Worm (Caenorhabditis elegans): ENCODE results near the gene twk-48.
"Not testable (repeated sequence)": the region's sequence is repeated elsewhere in the genome, so short reads cannot be mapped to it uniquely, and the experiment has no call there.

The twk-48 gene

DNA sequence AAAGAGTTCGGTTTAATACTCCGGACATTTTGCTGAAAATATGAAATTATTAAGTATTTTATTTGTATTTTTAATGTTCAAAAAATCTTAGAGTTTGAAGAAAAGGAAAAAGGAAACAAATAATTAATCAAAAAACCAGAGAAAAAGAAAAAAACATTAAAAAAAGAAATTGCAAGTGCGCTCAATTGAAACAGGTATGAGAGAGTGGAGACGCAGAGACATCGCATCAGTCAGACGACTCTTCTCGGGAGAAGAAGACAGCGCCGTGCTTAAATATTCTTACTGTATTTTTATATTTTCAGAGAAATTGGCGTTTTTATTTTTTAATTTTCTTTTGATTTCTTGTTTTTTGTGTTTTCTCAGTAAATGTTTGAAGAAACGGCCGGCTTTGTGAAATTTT is 12.4 kb upstream of the twk-48 start, which contains the start of gene mrpl-36:
TSS of gene mrpl-36 (minus strand) at position 34 of the 400 bp plus-strand sequence.
- TF ChIP-seq ztf-7 (tag; optimal IDR thresholded peaks at IDR 0.05) (no peak), lsy-2 (tag; optimal IDR thresholded peaks at IDR 0.05) (peak in 1 of 2 experiments; percentile 74), dve-1 (tag; optimal IDR thresholded peaks at IDR 0.05; ENCODE audit: insufficient read depth) (peak; percentile 33), aly-2 (tag; optimal IDR thresholded peaks at IDR 0.05) (no peak), ces-1 (GFP tag; optimal IDR thresholded peaks at IDR 0.05) (no peak), ceh-82 (tag; optimal IDR thresholded peaks at IDR 0.05) (no peak), lim-7 (GFP tag; IDR thresholded peaks at IDR 0.05) (no peak), ama-1 (optimal IDR thresholded peaks at IDR 0.05) (no peak), hlh-30 (tag; optimal IDR thresholded peaks at IDR 0.05; ENCODE audit: insufficient read depth) (peak; percentile 36), dmd-6 (GFP tag; IDR thresholded peaks at IDR 0.05) (peak; percentile 19; the same call in 1 of the 2 replicates), nhr-41 (GFP tag; IDR thresholded peaks at IDR 0.05) (no peak), lin-38 (GFP tag; IDR thresholded peaks at IDR 0.05) (peak; percentile 86)

DNA sequence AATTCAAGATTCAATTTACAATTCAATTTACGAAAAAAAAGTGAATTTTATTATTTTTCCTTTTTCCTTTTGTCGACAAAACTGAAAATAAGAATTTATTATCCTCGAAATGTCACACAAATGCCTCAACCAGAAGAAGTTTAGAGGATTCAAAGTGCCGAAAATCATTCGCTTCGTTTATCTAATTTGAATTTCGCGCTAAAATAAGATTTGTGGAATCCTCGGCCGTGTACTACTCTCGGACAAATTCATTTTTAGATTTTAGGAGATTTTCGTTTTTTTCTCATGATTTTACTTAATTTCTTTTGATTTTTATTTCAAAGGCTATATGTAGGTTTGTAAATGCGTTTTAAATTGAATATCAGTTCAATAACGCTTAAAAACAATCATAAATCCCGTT is 11.9 kb upstream of the twk-48 start:
- TF ChIP-seq dpl-1 (GFP tag; optimal IDR thresholded peaks at IDR 0.05) (peak; percentile 43), aly-2 (tag; optimal IDR thresholded peaks at IDR 0.05) (no peak), mes-2 (tag; optimal IDR thresholded peaks at IDR 0.05; ENCODE audit: poor library complexity, severe bottlenecking) (peak; percentile 38), mxl-2 (GFP tag; conservative IDR thresholded peaks at IDR 0.05) (no peak), hlh-11 (tag; optimal IDR thresholded peaks at IDR 0.05) (no peak)

DNA sequence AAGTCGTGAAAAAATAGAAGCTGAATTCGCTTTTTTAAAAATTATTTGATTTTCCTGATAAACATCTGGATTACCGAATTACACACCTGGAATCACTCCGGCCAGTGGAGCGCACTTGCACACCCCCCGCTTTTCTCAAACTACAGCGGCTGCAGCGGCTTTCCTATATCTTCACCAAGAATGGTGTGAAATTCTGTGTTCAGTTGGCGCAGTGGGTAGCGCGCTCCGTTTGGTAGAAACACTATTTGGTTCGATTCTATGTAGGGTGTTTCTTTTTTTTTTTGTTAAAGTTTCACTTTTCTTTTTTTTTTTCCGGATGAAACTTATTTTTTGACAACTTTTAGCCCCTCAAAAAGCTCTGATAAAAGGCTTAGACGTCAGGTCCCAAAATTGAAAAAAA is 11.4 kb upstream of the twk-48 start:
- TF ChIP-seq ZK337.2 (GFP tag; IDR thresholded peaks at IDR 0.05) (0 out of 2 replicates have a peak, but pooled peaks have one; percentile 48), F26F4.8 (GFP tag; conservative IDR thresholded peaks at IDR 0.05) (peak; percentile 54; the same call in 1 of the 2 replicates), arid-1 (GFP tag; conservative IDR thresholded peaks at IDR 0.05) (peak; percentile 63; the same call in 1 of the 2 replicates), madf-5 (GFP tag; IDR thresholded peaks at IDR 0.05) (0 out of 4 replicates have a peak, but pooled peaks of 1 of the 2 experiments have one; percentile 17), pha-4 (GFP tag; IDR thresholded peaks at IDR 0.05) (peak; percentile 60; the same call in 1 of the 2 replicates), F44E2.7 (GFP tag; IDR thresholded peaks at IDR 0.05) (0 out of 2 replicates have a peak, but pooled peaks have one; percentile 20), tra-1 (GFP tag; IDR thresholded peaks at IDR 0.05) (0 out of 2 replicates have a peak, but pooled peaks have one; percentile 31), madf-9 (GFP tag; conservative IDR thresholded peaks at IDR 0.05) (0 out of 2 replicates have a peak, but pooled peaks have one; percentile 42), lin-38 (GFP tag; IDR thresholded peaks at IDR 0.05) (peak; percentile 86), dmd-8 (GFP tag; IDR thresholded peaks at IDR 0.05) (peak; percentile 66; the same call in 1 of the 2 replicates), lim-7 (GFP tag; IDR thresholded peaks at IDR 0.05) (peak; percentile 73), hmg-1.1 (GFP tag; IDR thresholded peaks at IDR 0.05) (peak; percentile 51; the same call in 1 of the 2 replicates), D1046.2 (GFP tag; IDR thresholded peaks at IDR 0.05) (peak; percentile 59; the same call in 1 of the 2 replicates), lin-1 (GFP tag; IDR thresholded peaks at IDR 0.05) (peak; percentile 28; the same call in 1 of the 2 replicates), ctbp-1 (GFP tag; IDR thresholded peaks at IDR 0.05) (peak; percentile 34; the same call in 1 of the 2 replicates), mdt-29 (GFP tag; IDR thresholded peaks at IDR 0.05) (peak; percentile 47; the same call in 1 of the 2 replicates), snpc-1.2 (GFP tag; IDR thresholded peaks at IDR 0.05) (peak; percentile 73), Y48G9A.11 (GFP tag; IDR thresholded peaks at IDR 0.05) (peak; percentile 58), vab-7 (GFP tag; IDR thresholded peaks at IDR 0.05) (peak; percentile 69)
- TF ChIP-seq pha-4 (tag; optimal IDR thresholded peaks at IDR 0.05) = not testable (repeated sequence)

DNA sequence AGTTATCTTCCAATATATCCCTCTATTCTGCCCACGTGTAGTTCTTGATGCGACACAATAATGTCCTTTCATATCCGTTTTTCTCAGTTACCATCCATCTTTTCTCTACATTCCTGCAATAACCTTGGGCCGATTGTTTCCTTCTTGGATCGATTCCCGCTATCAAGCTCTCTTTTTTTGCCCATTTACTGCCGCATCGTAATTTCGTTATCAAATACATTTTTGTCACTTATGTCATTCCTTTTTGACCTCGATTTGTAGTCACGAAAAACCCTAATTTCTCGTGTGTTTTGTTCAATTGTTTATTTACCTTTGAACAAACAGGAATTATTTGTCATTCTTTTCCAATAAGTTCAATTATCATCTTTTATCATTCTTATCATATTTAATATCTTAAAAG is 10.6 kb upstream of the twk-48 start:
- TF ChIP-seq zip-2 (tag; optimal IDR thresholded peaks at IDR 0.05) (no peak), duxl-1 (tag; optimal IDR thresholded peaks at IDR 0.05; ENCODE audit: poor library complexity) (no peak), dpl-1 (GFP tag; optimal IDR thresholded peaks at IDR 0.05) (no peak), nhr-76 (tag; optimal IDR thresholded peaks at IDR 0.05) (no peak), hlh-11 (tag; optimal IDR thresholded peaks at IDR 0.05) (peak; percentile 58), lin-39 (tag; optimal IDR thresholded peaks at IDR 0.05) (no peak), madf-9 (GFP tag; conservative IDR thresholded peaks at IDR 0.05) (no peak), spr-3 (GFP tag; optimal IDR thresholded peaks at IDR 0.05) (no peak), tra-1 (GFP tag; IDR thresholded peaks at IDR 0.05) (0 out of 2 replicates have a peak, but pooled peaks have one; percentile 43), mxl-2 (GFP tag; conservative IDR thresholded peaks at IDR 0.05) (no peak), saeg-2 (GFP tag; IDR thresholded peaks at IDR 0.05) (no peak), nhr-77 (tag; optimal IDR thresholded peaks at IDR 0.05) (peak; percentile 33), tag-97 (GFP tag; IDR thresholded peaks at IDR 0.05) (no peak), nhr-102 (tag; optimal IDR thresholded peaks at IDR 0.05) (peak; percentile 10), ZK337.2 (GFP tag; IDR thresholded peaks at IDR 0.05) (no peak), dmd-6 (GFP tag; IDR thresholded peaks at IDR 0.05) (peak; percentile 63), gei-8 (GFP tag; optimal IDR thresholded peaks at IDR 0.05) (no peak), jun-1 (tag; optimal IDR thresholded peaks at IDR 0.05) (no peak)

All from whole organism, L4 larva.